Worm (Caenorhabditis elegans): ENCODE measurements around the gene pud-1.2.

pud-1.2 gene

ce11 chrV:2308246-2308645, 14.1 kb downstream of the pud-1.2 start (continued):
- TF ChIP-seq let-607 (tag; optimal IDR thresholded peaks at IDR 0.05) (peak; percentile 70 to 82), madf-10 (tag; optimal IDR thresholded peaks at IDR 0.05) (peak; percentile 41), nhr-120 (GFP tag; IDR thresholded peaks at IDR 0.05) (no peak), atf-7 (tag; optimal IDR thresholded peaks at IDR 0.05) (peak; percentile 82), hmg-20 (GFP tag; IDR thresholded peaks at IDR 0.05) (no peak), rec-8 (tag; optimal IDR thresholded peaks at IDR 0.05) (no peak), ceh-40 (GFP tag; IDR thresholded peaks at IDR 0.05) (no peak), hlh-12 (tag; optimal IDR thresholded peaks at IDR 0.05) (no peak), mes-4 (tag; optimal IDR thresholded peaks at IDR 0.05) (no peak), madf-8 (GFP tag; conservative IDR thresholded peaks at IDR 0.05) (no peak), Y53F4B.3 (GFP tag; IDR thresholded peaks at IDR 0.05) (no peak), attf-3 (GFP tag; conservative IDR thresholded peaks at IDR 0.05) (no peak), sea-2 (GFP tag; IDR thresholded peaks at IDR 0.05) (no peak)

- TF ChIP-seq hmg-20 (GFP tag; IDR thresholded peaks at IDR 0.05) (no peak), K12H6.12 (tag; optimal IDR thresholded peaks at IDR 0.05) (no peak), ekl-4 (GFP tag; IDR thresholded peaks at IDR 0.05) (no peak), aptf-3 (GFP tag; IDR thresholded peaks at IDR 0.05) (no peak), snpc-3.4 (tag; optimal IDR thresholded peaks at IDR 0.05) (no peak), F57A8.1 (GFP tag; optimal IDR thresholded peaks at IDR 0.05) (no peak), bed-2 (GFP tag; IDR thresholded peaks at IDR 0.05) (no peak), fkh-3 (tag; optimal IDR thresholded peaks at IDR 0.05) (no peak), F23B12.7 (tag; optimal IDR thresholded peaks at IDR 0.05; ENCODE audit: insufficient read depth) (no peak), hlh-12 (tag; optimal IDR thresholded peaks at IDR 0.05) (no peak), pha-4 (tag; optimal IDR thresholded peaks at IDR 0.05) (no peak)
These were observed 16.0 kb downstream of the pud-1.2 start for ce11 chrV:2306383-2306782.

ce11 chrV:2303775-2304174, 18.6 kb downstream of the pud-1.2 start, which contains the start of gene irld-15:
Gene irld-15 (minus strand): TSS chrV:2303875.
- TF ChIP-seq rcor-1 (GFP tag; IDR thresholded peaks at IDR 0.05) = no peak
- no peak for TF ChIP-seq ceh-79 (tag; optimal IDR thresholded peaks at IDR 0.05)
- no peak for TF ChIP-seq xnd-1 (tag; optimal IDR thresholded peaks at IDR 0.05)
- TF ChIP-seq aptf-2 (GFP tag; conservative IDR thresholded peaks at IDR 0.05) = no peak
- no peak for TF ChIP-seq Y95B8A.8 (GFP tag; IDR thresholded peaks at IDR 0.05)
- TF ChIP-seq ceh-100 (GFP tag; IDR thresholded peaks at IDR 0.05) = no peak
- TF ChIP-seq athp-1 (tag; optimal IDR thresholded peaks at IDR 0.05) = no peak
- TF ChIP-seq nhr-27 (tag; optimal IDR thresholded peaks at IDR 0.05) = no peak
- no peak for TF ChIP-seq pbrm-1 (GFP tag; IDR thresholded peaks at IDR 0.05)
- no peak for TF ChIP-seq Y53G8AR.9 (GFP tag; conservative IDR thresholded peaks at IDR 0.05)
- no peak for TF ChIP-seq snpc-1.3 (tag; optimal IDR thresholded peaks at IDR 0.05; ENCODE audit: insufficient read depth)
- no peak for TF ChIP-seq ztf-3 (GFP tag; optimal IDR thresholded peaks at IDR 0.05)

ce11 chrV:2300905-2301304, 21.5 kb downstream of the pud-1.2 start, which contains the start of gene Y19D10B.8:
Gene Y19D10B.8 (minus strand): TSS chrV:2301005.
- TF ChIP-seq madf-8 (GFP tag; conservative IDR thresholded peaks at IDR 0.05) (no peak), T26A5.8 (tag; optimal IDR thresholded peaks at IDR 0.05) (no peak), rec-8 (tag; optimal IDR thresholded peaks at IDR 0.05) (no peak), lsl-1 (GFP tag; optimal IDR thresholded peaks at IDR 0.05) (no peak), lin-26 (GFP tag; IDR thresholded peaks at IDR 0.05) (no peak), B0261.1 (tag; optimal IDR thresholded peaks at IDR 0.05) (no peak), attf-5 (GFP tag; optimal IDR thresholded peaks at IDR 0.05) (no peak), D2030.7 (GFP tag; IDR thresholded peaks at IDR 0.05) (no peak), hmg-1.2 (GFP tag; IDR thresholded peaks at IDR 0.05) (no peak)

All from whole organism, young adult.